Fruit fly (Drosophila melanogaster) whole organism, embryonic: ENCODE results near the gene CG17325.

Experiments
- CG18011 ChIP-seq: fragments of 200-800 bp; sonication (Bioruptor generic); optimal IDR thresholded peaks from 2 replicates; lab custom pipeline; 2017; ENCODE audit warnings: missing biosample characterization, missing genetic modification characterization, mild to moderate bottlenecking, moderate library complexity, missing genotype
- CG6765 ChIP-seq: fragments of 200-800 bp; sonication (Bioruptor generic); optimal IDR thresholded peaks from 3 replicates; lab custom pipeline; 2017; ENCODE audit warnings: missing biosample characterization, mild to moderate bottlenecking, missing genetic modification characterization
- CG8944 ChIP-seq: fragments of 200-800 bp; sonication (Bioruptor generic); optimal IDR thresholded peaks from 3 replicates; lab custom pipeline; 2016; ENCODE audit warnings: missing biosample characterization, missing genetic modification characterization
- CG9817 ChIP-seq: fragments of 200-800 bp; sonication (Bioruptor generic); optimal IDR thresholded peaks from 2 replicates; lab custom pipeline; 2018; ENCODE audit warnings: missing biosample characterization, mild to moderate bottlenecking, missing genetic modification characterization, moderate library complexity
- HHEX ChIP-seq: fragments of 200-800 bp; sonication (Bioruptor generic); optimal IDR thresholded peaks from 3 replicates; lab custom pipeline; 2017; ENCODE audit warnings: missing biosample characterization, mild to moderate bottlenecking, missing genetic modification characterization, missing genetic modification reagents
- Lpt ChIP-seq: fragments of >200 bp; optimal IDR thresholded peaks from 2 replicates; lab custom pipeline; 2018; ENCODE audit warnings: missing biosample characterization, missing genetic modification characterization
- Med ChIP-seq: fragments of 200-800 bp; sonication (Bioruptor generic); peaks from one replicate; lab custom pipeline; 2016; ENCODE audit warnings: missing biosample characterization, missing genetic modification characterization, mild to moderate bottlenecking, inconsistent platforms, moderate library complexity
- crol ChIP-seq: fragments of 200-800 bp; sonication (Bioruptor generic); IDR thresholded peaks from 2 replicates; pipeline ENCODE4 v1.3.6; 2022; ENCODE audit warnings: missing biosample characterization, missing genetic modification characterization
- fd3F ChIP-seq: fragments of 200-800 bp; sonication (Bioruptor generic); optimal IDR thresholded peaks from 2 replicates; lab custom pipeline; 2018; ENCODE audit warnings: missing biosample characterization, mild to moderate bottlenecking, missing genetic modification characterization, moderate library complexity
- lbe ChIP-seq: fragments of 200-800 bp; sonication (Bioruptor generic); optimal IDR thresholded peaks from 2 replicates; lab custom pipeline; 2016; ENCODE audit warnings: missing biosample characterization, mild to moderate bottlenecking, missing genetic modification characterization
- usp ChIP-seq: fragments of >200 bp; optimal IDR thresholded peaks from 2 replicates; lab custom pipeline; 2017; ENCODE audit warnings: missing biosample characterization, missing genetic modification characterization

dm6 chr2L:18810960-18811642, 1.3 kb upstream of the CG17325 start, which contains the start of the genes CG10570 and CG42502:
- TF ChIP-seq CG6765 (GFP tag; lab: Kevin White, UChicago) (no peak), crol (GFP tag; lab: Robert Waterston, UW) (peak; percentile 50; the same call in 1 of the 2 replicates), Lpt (GFP tag; lab: Kevin White, UChicago) (no peak), CG8944 (GFP tag; lab: Kevin White, UChicago) (no peak), CG9817 (no peak), Med (GFP tag; lab: Kevin White, UChicago) (peak; percentile 5), CG18011 (GFP tag; lab: Kevin White, UChicago) (no peak), lbe (GFP tag; lab: Kevin White, UChicago) (no peak), HHEX (GFP tag; lab: Kevin White, UChicago) (no peak), usp (GFP tag; lab: Kevin White, UChicago) (no peak), fd3F (GFP tag; lab: Kevin White, UChicago) (no peak)
